Fruit fly (Drosophila melanogaster): Measurements from ENCODE around the gene CG11396.

Gene CG11396

DNA sequence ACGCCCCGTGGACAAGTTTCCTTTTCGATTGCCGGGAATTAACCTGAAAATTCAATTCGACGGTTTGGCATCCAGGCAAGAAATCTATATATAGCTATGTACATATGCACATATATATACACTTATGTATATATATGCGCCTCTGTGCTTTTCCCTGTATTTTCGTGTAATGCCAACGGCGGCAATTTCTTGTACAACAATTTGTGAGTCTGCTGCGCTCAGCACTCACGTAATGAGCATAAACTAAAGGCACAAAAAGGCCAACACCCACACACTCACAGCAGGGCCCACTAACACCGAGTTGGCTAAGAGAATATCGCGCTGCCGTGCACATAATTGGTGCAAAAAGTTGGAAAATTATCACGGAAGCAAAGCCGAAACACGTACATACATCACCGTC, 26.5 kb downstream of the CG11396 start:
- TF ChIP-seq bab1 (GFP tag; optimal IDR thresholded peaks at IDR 0.05) (no peak), pad (GFP tag; optimal IDR thresholded peaks at IDR 0.05) (no peak), tj (GFP tag; optimal IDR thresholded peaks at IDR 0.05) (peak; percentile 78), CG7101 (tag; optimal IDR thresholded peaks at IDR 0.05) (no peak)

DNA sequence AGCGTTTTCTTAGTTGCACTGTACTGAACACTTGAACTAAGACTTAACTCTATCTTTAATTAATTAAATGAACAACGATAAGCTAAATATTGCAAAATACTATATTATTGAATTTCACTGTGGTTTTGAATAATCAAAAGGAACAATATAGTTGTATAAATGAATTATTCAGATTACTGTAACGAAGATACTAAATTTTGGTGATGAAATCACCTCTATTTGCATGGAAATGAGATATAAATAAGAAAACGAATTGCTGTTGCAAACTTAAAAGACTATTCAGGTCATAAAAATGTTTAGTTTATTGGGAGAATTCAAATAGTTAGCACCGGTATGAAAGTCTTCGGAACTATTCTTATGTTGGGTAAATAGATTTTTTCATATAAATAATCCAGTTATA, 29.4 kb downstream of the CG11396 start, which contains the start of gene CG43251:
Gene CG43251 (plus strand): TSS at position 301 of the 400 bp plus-strand sequence.
- TF ChIP-seq cic (GFP tag; optimal IDR thresholded peaks at IDR 0.05) = no peak
- no peak for TF ChIP-seq CG1620 (GFP tag; optimal IDR thresholded peaks at IDR 0.05)
- TF ChIP-seq bab1 (GFP tag; optimal IDR thresholded peaks at IDR 0.05) = no peak
- no peak for TF ChIP-seq CG5204 (GFP tag; optimal IDR thresholded peaks at IDR 0.05)
- TF ChIP-seq Clk (GFP tag; optimal IDR thresholded peaks at IDR 0.05) = no peak
- TF ChIP-seq Crg-1 (GFP tag; optimal IDR thresholded peaks at IDR 0.05) = no peak
- TF ChIP-seq kay (GFP tag; ENCODE audit: borderline replicate concordance) = no peak
- TF ChIP-seq ovo (GFP tag; optimal IDR thresholded peaks at IDR 0.05) = no peak
- TF ChIP-seq CG12768 (GFP tag; optimal IDR thresholded peaks at IDR 0.05) = no peak
- no peak for TF ChIP-seq toe (GFP tag; optimal IDR thresholded peaks at IDR 0.05)
- TF ChIP-seq CG33017 (tag; optimal IDR thresholded peaks at IDR 0.05) = no peak
- no peak for TF ChIP-seq CG14711 (tag; optimal IDR thresholded peaks at IDR 0.05)
- TF ChIP-seq CG11617 (GFP tag; optimal IDR thresholded peaks at IDR 0.05) = no peak
- TF ChIP-seq CG7101 (tag; optimal IDR thresholded peaks at IDR 0.05) = no peak
- no peak for TF ChIP-seq pad (GFP tag; optimal IDR thresholded peaks at IDR 0.05)
- TF ChIP-seq Mnt (GFP tag; optimal IDR thresholded peaks at IDR 0.05) = no peak

dm6 chr3L:20755585-20755984, 32.4 kb downstream of the CG11396 start, which contains the start of gene CG33912:
Gene CG33912 (minus strand): TSS chr3L:20755685.
- TF ChIP-seq CG7045 (GFP tag; optimal IDR thresholded peaks at IDR 0.05) = no peak
- no peak for TF ChIP-seq Crg-1 (GFP tag; optimal IDR thresholded peaks at IDR 0.05)
- TF ChIP-seq bab1 (GFP tag; optimal IDR thresholded peaks at IDR 0.05) = no peak
- no peak for TF ChIP-seq Mnt (GFP tag; optimal IDR thresholded peaks at IDR 0.05)
- no peak for TF ChIP-seq CG7101 (tag; optimal IDR thresholded peaks at IDR 0.05)
- no peak for TF ChIP-seq CG12768 (GFP tag; optimal IDR thresholded peaks at IDR 0.05)
- no peak for TF ChIP-seq Clk (GFP tag; optimal IDR thresholded peaks at IDR 0.05)
- no peak for TF ChIP-seq pad (GFP tag; optimal IDR thresholded peaks at IDR 0.05)
- TF ChIP-seq cnc (optimal IDR thresholded peaks at IDR 0.05) = no peak
- TF ChIP-seq CG33017 (tag; optimal IDR thresholded peaks at IDR 0.05) = no peak
- TF ChIP-seq kay (GFP tag; ENCODE audit: borderline replicate concordance) = no peak
- no peak for TF ChIP-seq cic (GFP tag; optimal IDR thresholded peaks at IDR 0.05)
- TF ChIP-seq CG5204 (GFP tag; optimal IDR thresholded peaks at IDR 0.05) = no peak

- TF ChIP-seq kay (GFP tag; ENCODE audit: borderline replicate concordance) (no peak), Crg-1 (GFP tag; optimal IDR thresholded peaks at IDR 0.05) (no peak), CG1620 (GFP tag; optimal IDR thresholded peaks at IDR 0.05) (no peak), cnc (optimal IDR thresholded peaks at IDR 0.05) (no peak), CG14711 (tag; optimal IDR thresholded peaks at IDR 0.05) (no peak), CG7045 (GFP tag; optimal IDR thresholded peaks at IDR 0.05) (no peak), bab1 (GFP tag; optimal IDR thresholded peaks at IDR 0.05) (no peak), Mnt (GFP tag; optimal IDR thresholded peaks at IDR 0.05) (no peak), Clk (GFP tag; optimal IDR thresholded peaks at IDR 0.05) (no peak), CG7101 (tag; optimal IDR thresholded peaks at IDR 0.05) (no peak), CG12768 (GFP tag; optimal IDR thresholded peaks at IDR 0.05) (no peak), CG33017 (tag; optimal IDR thresholded peaks at IDR 0.05) (no peak), Hr96 (GFP tag; optimal IDR thresholded peaks at IDR 0.05) (no peak)
Measured at dm6 chr3L:20752964-20753363, 35.0 kb downstream of the CG11396 start.

dm6 chr3L:20750391-20750790, 37.5 kb downstream of the CG11396 start:
- TF ChIP-seq cnc (optimal IDR thresholded peaks at IDR 0.05) = no peak
- no peak for TF ChIP-seq pad (GFP tag; optimal IDR thresholded peaks at IDR 0.05)
- TF ChIP-seq cic (GFP tag; optimal IDR thresholded peaks at IDR 0.05) = no peak
- no peak for TF ChIP-seq CG7101 (tag; optimal IDR thresholded peaks at IDR 0.05)
- no peak for TF ChIP-seq kay (GFP tag; ENCODE audit: borderline replicate concordance)
- no peak for TF ChIP-seq CG7045 (GFP tag; optimal IDR thresholded peaks at IDR 0.05)
- TF ChIP-seq tj (GFP tag; optimal IDR thresholded peaks at IDR 0.05) = no peak
- no peak for TF ChIP-seq CG12768 (GFP tag; optimal IDR thresholded peaks at IDR 0.05)
- no peak for TF ChIP-seq ovo (GFP tag; optimal IDR thresholded peaks at IDR 0.05)
- TF ChIP-seq Crg-1 (GFP tag; optimal IDR thresholded peaks at IDR 0.05) = no peak
- no peak for TF ChIP-seq CG33017 (tag; optimal IDR thresholded peaks at IDR 0.05)
- TF ChIP-seq CG14711 (tag; optimal IDR thresholded peaks at IDR 0.05) = no peak

DNA sequence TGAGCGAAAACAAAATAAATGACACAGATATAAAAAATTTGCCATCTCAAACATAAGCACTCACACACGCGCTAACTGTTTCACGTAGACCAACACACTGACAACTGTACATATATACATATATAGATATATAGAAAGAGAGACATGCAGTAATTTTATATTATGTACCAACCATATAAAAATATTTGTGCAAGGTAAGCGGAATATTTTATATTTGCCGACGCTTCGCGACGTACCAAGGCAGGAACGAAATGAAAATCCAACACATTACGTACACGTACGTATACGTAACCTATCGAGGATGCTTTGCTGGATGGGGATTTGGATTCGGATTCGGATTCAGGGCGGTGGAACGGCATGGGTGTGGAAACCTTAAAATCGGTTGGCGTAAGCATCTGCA, 39.4 kb downstream of the CG11396 start:
- TF ChIP-seq cnc (optimal IDR thresholded peaks at IDR 0.05) (no peak), tj (GFP tag; optimal IDR thresholded peaks at IDR 0.05) (peak; percentile 91), kay (GFP tag; ENCODE audit: borderline replicate concordance) (no peak), Mnt (GFP tag; optimal IDR thresholded peaks at IDR 0.05) (no peak), CG14711 (tag; optimal IDR thresholded peaks at IDR 0.05) (no peak)

DNA sequence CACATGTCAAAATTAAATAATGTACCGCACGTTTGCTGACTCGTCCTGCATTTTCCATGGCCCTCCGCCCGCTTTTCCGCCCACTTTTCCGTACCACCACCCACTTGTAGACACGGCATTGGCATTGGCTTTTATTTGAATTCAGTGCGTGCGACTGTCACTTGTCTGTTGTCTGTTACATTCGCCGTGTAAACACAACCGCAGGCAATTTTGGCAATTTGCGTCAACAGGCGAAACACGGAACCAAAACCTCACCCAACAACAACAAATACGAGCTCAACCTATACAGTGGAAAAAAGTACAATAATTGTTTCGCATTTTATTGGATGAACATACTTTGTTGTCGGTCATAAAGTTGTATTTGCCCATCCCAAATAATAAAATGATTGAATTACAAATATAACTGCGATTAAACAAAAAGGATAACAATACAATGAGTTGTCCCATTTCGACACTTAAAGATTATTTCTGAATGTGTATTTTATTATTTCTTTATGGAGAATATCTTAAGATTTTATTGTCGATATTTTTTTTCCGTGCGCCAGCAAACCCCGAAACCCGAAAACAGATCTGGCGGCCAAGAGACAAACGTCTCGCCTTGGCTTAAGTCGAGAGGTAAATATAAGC, 40.5 kb downstream of the CG11396 start:
- no peak for TF ChIP-seq CG14711 (tag; optimal IDR thresholded peaks at IDR 0.05)
- TF ChIP-seq cnc (optimal IDR thresholded peaks at IDR 0.05) = no peak
- TF ChIP-seq bab1 (GFP tag; optimal IDR thresholded peaks at IDR 0.05) = no peak
- TF ChIP-seq Clk (GFP tag; optimal IDR thresholded peaks at IDR 0.05) = no peak
- no peak for TF ChIP-seq Mnt (GFP tag; optimal IDR thresholded peaks at IDR 0.05)
- no peak for TF ChIP-seq cic (GFP tag; optimal IDR thresholded peaks at IDR 0.05)
- TF ChIP-seq toe (GFP tag; optimal IDR thresholded peaks at IDR 0.05) = no peak
- TF ChIP-seq CG7045 (GFP tag; optimal IDR thresholded peaks at IDR 0.05) = no peak
- TF ChIP-seq CG7101 (tag; optimal IDR thresholded peaks at IDR 0.05) = no peak

Data from whole organism, adult.